Fruit fly (Drosophila melanogaster): ENCODE measurements around the gene Galt.

Gene Galt

DNA sequence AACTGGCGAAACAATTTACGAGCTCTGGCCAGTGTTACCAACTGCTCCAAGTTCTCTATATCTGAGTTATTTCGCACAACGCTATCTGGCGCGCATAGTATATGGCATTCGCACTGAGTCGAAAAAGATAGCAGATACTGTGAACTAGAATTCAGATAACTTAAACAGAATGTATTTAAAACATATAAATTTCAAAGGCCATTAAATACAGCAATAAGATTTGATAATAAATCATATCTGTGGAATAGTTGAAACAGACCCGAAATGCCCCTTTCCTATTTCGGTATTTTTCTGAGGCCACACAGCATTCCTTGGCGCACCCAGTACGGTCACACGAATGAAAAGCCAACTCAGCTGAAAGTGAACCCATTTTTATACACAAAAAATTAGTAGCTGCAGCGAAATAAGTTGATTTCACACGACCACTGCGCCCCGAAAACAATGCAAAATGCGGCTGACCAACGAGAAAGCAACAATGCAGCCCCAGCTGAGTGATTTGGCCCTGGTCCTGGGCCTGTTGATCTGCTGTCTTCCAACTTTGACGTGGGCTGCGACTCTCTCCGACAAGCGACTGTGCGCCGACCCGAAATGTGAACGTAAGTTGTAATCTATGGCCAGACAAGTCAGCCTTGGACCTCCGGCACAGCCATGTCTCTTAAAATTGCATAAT lies 18.6 kb downstream of the Galt start, which contains the start of the genes CG31635 and Tango1:
Gene CG31635, minus strand, starts transcription at position 30 of the 670 bp plus-strand sequence.
Gene Tango1, plus strand, starts transcription at position 304 of the 670 bp plus-strand sequence.
- TF ChIP-seq fkh (GFP tag; optimal IDR thresholded peaks at IDR 0.05) (no peak), svp (GFP tag) (peak; percentile 83), Sox14 (GFP tag; optimal IDR thresholded peaks at IDR 0.05) (peak; percentile 51), Gug (GFP tag; IDR thresholded peaks at IDR 0.05) (peak; percentile 21; the same call in 1 of the 2 replicates), cyc (GFP tag; optimal IDR thresholded peaks at IDR 0.05) (peak; percentile 53), lz (GFP tag; optimal IDR thresholded peaks at IDR 0.05) (peak; percentile 34), CG3032 (tag; optimal IDR thresholded peaks at IDR 0.05) (peak; percentile 22), vri (GFP tag; optimal IDR thresholded peaks at IDR 0.05) (peak; percentile 20), topi (GFP tag; optimal IDR thresholded peaks at IDR 0.05) (no peak), CG11762 (GFP tag; optimal IDR thresholded peaks at IDR 0.05; ENCODE audit: insufficient read depth) (no peak), Smox (GFP tag; optimal IDR thresholded peaks at IDR 0.05) (no peak), CG6163 (GFP tag; IDR thresholded peaks at IDR 0.05) (peak; percentile 39; the same call in 1 of the 3 replicates), CG7368 (GFP tag; optimal IDR thresholded peaks at IDR 0.05) (no peak), dac (GFP tag; optimal IDR thresholded peaks at IDR 0.05) (no peak), Met (GFP tag; optimal IDR thresholded peaks at IDR 0.05) (no peak), eg (GFP tag; IDR thresholded peaks at IDR 0.05) (0 out of 3 replicates have a peak, but pooled peaks have one; percentile 22), esn (GFP tag; optimal IDR thresholded peaks at IDR 0.05) (peak; percentile 11), CG31627 (GFP tag; optimal IDR thresholded peaks at IDR 0.05) (peak; percentile 48), Ets21C (GFP tag; optimal IDR thresholded peaks at IDR 0.05) (no peak), Blimp-1 (GFP tag; optimal IDR thresholded peaks at IDR 0.05) (peak; percentile 48)

DNA sequence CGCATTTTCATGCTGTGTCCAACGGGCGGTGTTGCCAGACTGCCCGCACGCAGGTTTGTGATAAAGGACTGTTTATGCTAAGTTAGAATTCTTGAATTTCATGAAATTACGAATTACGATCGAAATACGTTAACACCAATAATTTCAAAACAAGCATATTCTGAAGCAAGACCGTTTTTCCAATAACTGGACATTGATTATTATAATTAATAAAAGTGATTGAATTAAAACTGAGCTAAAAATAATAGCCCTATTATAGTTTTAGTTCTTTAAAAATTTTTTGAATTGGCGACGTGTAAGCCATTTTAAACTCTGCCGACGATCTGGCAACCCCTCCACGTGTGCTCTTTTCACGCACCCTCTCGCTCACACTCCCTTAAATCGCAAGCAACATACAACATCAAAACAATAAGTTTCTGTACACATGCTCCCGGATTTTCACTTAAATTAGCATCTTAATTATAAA lies 19.6 kb downstream of the Galt start:
- TF ChIP-seq Met (GFP tag; optimal IDR thresholded peaks at IDR 0.05) (no peak), CG11762 (GFP tag; optimal IDR thresholded peaks at IDR 0.05; ENCODE audit: insufficient read depth) (peak; percentile 94), net (GFP tag; optimal IDR thresholded peaks at IDR 0.05) (peak; percentile 94), OdsH (GFP tag; optimal IDR thresholded peaks at IDR 0.05) (peak; percentile 97), CG6808 (GFP tag; optimal IDR thresholded peaks at IDR 0.05) (peak; percentile 90), CG3032 (tag; optimal IDR thresholded peaks at IDR 0.05) (peak; percentile 95), CG8119 (GFP tag; IDR thresholded peaks at IDR 0.05) (peak; percentile 97), CG11902 (GFP tag; optimal IDR thresholded peaks at IDR 0.05) (peak; percentile 85), salr (GFP tag; optimal IDR thresholded peaks at IDR 0.05) (peak; percentile 81 to 97), svp (GFP tag) (peak; percentile 97), esn (GFP tag; optimal IDR thresholded peaks at IDR 0.05) (peak; percentile 96), cyc (GFP tag; optimal IDR thresholded peaks at IDR 0.05) (peak; percentile 92), achi (GFP tag; optimal IDR thresholded peaks at IDR 0.05) (peak; percentile 95), Blimp-1 (GFP tag; optimal IDR thresholded peaks at IDR 0.05) (peak; percentile 73), Sox15 (GFP tag; optimal IDR thresholded peaks at IDR 0.05) (peak; percentile 92), fkh (GFP tag; optimal IDR thresholded peaks at IDR 0.05) (peak; percentile 78), CG7368 (GFP tag; optimal IDR thresholded peaks at IDR 0.05) (peak; percentile 90), acj6 (GFP tag; optimal IDR thresholded peaks at IDR 0.05) (peak; percentile 96), Hr38 (GFP tag; optimal IDR thresholded peaks at IDR 0.05) (peak; percentile 19), CG4318 (GFP tag; optimal IDR thresholded peaks at IDR 0.05) (peak; percentile 97), CG15336 (GFP tag; IDR thresholded peaks at IDR 0.05) (peak; percentile 95), CG6792 (GFP tag; optimal IDR thresholded peaks at IDR 0.05) (peak; percentile 90), Eip93F (GFP tag; optimal IDR thresholded peaks at IDR 0.05) (peak; percentile 80), CG6854 (GFP tag; optimal IDR thresholded peaks at IDR 0.05) (peak; percentile 85), CG6276 (GFP tag; optimal IDR thresholded peaks at IDR 0.05) (no peak), pdm3 (GFP tag; optimal IDR thresholded peaks at IDR 0.05) (no peak), Hr39 (GFP tag; optimal IDR thresholded peaks at IDR 0.05) (peak; percentile 91), Eip78C (GFP tag) (peak; percentile 98), vri (GFP tag; optimal IDR thresholded peaks at IDR 0.05) (peak; percentile 78), topi (GFP tag; optimal IDR thresholded peaks at IDR 0.05) (peak; percentile 93), fd85E (GFP tag; optimal IDR thresholded peaks at IDR 0.05) (peak; percentile 60), CG8319 (GFP tag; optimal IDR thresholded peaks at IDR 0.05) (peak; percentile 89), CG8632 (GFP tag; optimal IDR thresholded peaks at IDR 0.05) (peak; percentile 91), Sox102F (GFP tag; optimal IDR thresholded peaks at IDR 0.05) (no peak), Ets21C (GFP tag; optimal IDR thresholded peaks at IDR 0.05) (peak; percentile 90), CG1621 (tag; optimal IDR thresholded peaks at IDR 0.05) (peak; percentile 89), eg (GFP tag; IDR thresholded peaks at IDR 0.05) (peak; percentile 96), ss (GFP tag; optimal IDR thresholded peaks at IDR 0.05) (peak; percentile 79 to 91), dac (GFP tag; optimal IDR thresholded peaks at IDR 0.05) (peak; percentile 95), CG9139 (GFP tag; optimal IDR thresholded peaks at IDR 0.05) (peak; percentile 68)

All from whole organism, prepupa.